Fruit fly (Drosophila melanogaster) whole organism, embryonic: ENCODE results near the gene CG7715.

Experiments
- B-H2 ChIP-seq: fragments of 200-800 bp; sonication (Bioruptor generic); optimal IDR thresholded peaks from 2 replicates; lab custom pipeline; 2018; ENCODE audit warnings: missing biosample characterization, mild to moderate bottlenecking, missing genetic modification characterization
- CG10274 ChIP-seq: fragments of 200-800 bp; sonication (Bioruptor generic); optimal IDR thresholded peaks from 3 replicates; lab custom pipeline; 2017; ENCODE audit warnings: missing biosample characterization, mild to moderate bottlenecking, missing genetic modification characterization
- CG11723 ChIP-seq: fragments of 200-800 bp; sonication (Bioruptor generic); optimal IDR thresholded peaks from 2 replicates; lab custom pipeline; 2017; ENCODE audit warnings: missing biosample characterization, mild to moderate bottlenecking, missing genetic modification characterization
- CG12299 ChIP-seq: fragments of 200-800 bp; sonication (Bioruptor generic); optimal IDR thresholded peaks from 2 replicates; lab custom pipeline; 2018; ENCODE audit warnings: missing biosample characterization, mild to moderate bottlenecking, missing genetic modification characterization
- CG13287 ChIP-seq: fragments of 200-800 bp; sonication (Bioruptor generic); IDR thresholded peaks from 2 replicates; pipeline ENCODE4 v1.3.6; 2022; ENCODE audit warnings: missing biosample characterization, missing genetic modification characterization; ENCODE audit not compliant: partially characterized antibody
- CG15011 ChIP-seq: fragments of 200-800 bp; sonication (Bioruptor generic); optimal IDR thresholded peaks from 3 replicates; lab custom pipeline; 2018; ENCODE audit warnings: missing biosample characterization, mild to moderate bottlenecking, missing genetic modification characterization
- CG17829 ChIP-seq: fragments of 200-800 bp; optimal IDR thresholded peaks from 2 replicates; lab custom pipeline; 2019; ENCODE audit warnings: missing biosample characterization, mild to moderate bottlenecking, missing genetic modification characterization, moderate library complexity
- CG17912 ChIP-seq: fragments of 200-800 bp; sonication (Bioruptor generic); optimal IDR thresholded peaks from 2 replicates; lab custom pipeline; 2018; ENCODE audit warnings: missing biosample characterization, mild to moderate bottlenecking, missing genetic modification characterization
- CG18011 ChIP-seq: fragments of 200-800 bp; sonication (Bioruptor generic); optimal IDR thresholded peaks from 2 replicates; lab custom pipeline; 2017; ENCODE audit warnings: missing biosample characterization, missing genetic modification characterization, mild to moderate bottlenecking, moderate library complexity, missing genotype
- CG18262 ChIP-seq: fragments of 200-800 bp; optimal IDR thresholded peaks from 3 replicates; lab custom pipeline; 2019; ENCODE audit warnings: missing biosample characterization, mild to moderate bottlenecking, missing genetic modification characterization, moderate library complexity
- CG2712 ChIP-seq: fragments of 200-800 bp; optimal IDR thresholded peaks from 3 replicates; lab custom pipeline; 2019; ENCODE audit warnings: missing biosample characterization, mild to moderate bottlenecking, missing genetic modification characterization, moderate library complexity
- CG31388 ChIP-seq: fragments of 200-800 bp; sonication (Bioruptor generic); optimal IDR thresholded peaks from 2 replicates; lab custom pipeline; 2016; ENCODE audit warnings: missing biosample characterization, missing genetic modification characterization
- CG34224 ChIP-seq: fragments of 200-800 bp; sonication (Bioruptor generic); IDR thresholded peaks from 3 replicates; pipeline ENCODE4 v1.3.6; 2022; ENCODE audit warnings: missing biosample characterization, missing genetic modification characterization; ENCODE audit not compliant: partially characterized antibody
- CG3995 ChIP-seq: fragments of 200-800 bp; sonication (Bioruptor generic); optimal IDR thresholded peaks from 3 replicates; lab custom pipeline; 2016; ENCODE audit warnings: missing biosample characterization, missing genetic modification characterization
- CG6854 ChIP-seq: fragments of 200-800 bp; sonication (Bioruptor generic); optimal IDR thresholded peaks from 3 replicates; lab custom pipeline; 2017; ENCODE audit warnings: missing biosample characterization, mild to moderate bottlenecking, missing genetic modification characterization
- CG7271 ChIP-seq: fragments of 200-800 bp; sonication (Bioruptor generic); optimal IDR thresholded peaks from 2 replicates; lab custom pipeline; 2018; ENCODE audit warnings: missing biosample characterization, mild to moderate bottlenecking, missing genetic modification characterization, moderate library complexity
- CG7786 ChIP-seq: fragments of 200-800 bp; sonication (Bioruptor generic); optimal IDR thresholded peaks from 2 replicates; lab custom pipeline; 2016; ENCODE audit warnings: missing biosample characterization, missing genetic modification characterization
- CG9437 ChIP-seq: fragments of 200-800 bp; sonication (Bioruptor generic); optimal IDR thresholded peaks from 2 replicates; lab custom pipeline; 2018; ENCODE audit warnings: missing biosample characterization, mild to moderate bottlenecking, missing genetic modification characterization
- Dad ChIP-seq: fragments of 200-800 bp; sonication (Bioruptor generic); optimal IDR thresholded peaks from 3 replicates; lab custom pipeline; 2016; ENCODE audit warnings: missing biosample characterization, missing genetic modification characterization
- Drgx ChIP-seq: fragments of 200-800 bp; sonication (Bioruptor generic); IDR thresholded peaks from 2 replicates; pipeline ENCODE4 v1.3.6; 2022; ENCODE audit warnings: missing biosample characterization, missing genetic modification characterization
- GATAe ChIP-seq: fragments of 200-800 bp; sonication (Bioruptor generic); conservative IDR thresholded peaks from 2 replicates; pipeline ENCODE4 v1.3.6; 2022; ENCODE audit warnings: missing biosample characterization, missing genetic modification characterization
- HLH54F ChIP-seq: fragments of 200-800 bp; sonication (Bioruptor generic); optimal IDR thresholded peaks from 3 replicates; lab custom pipeline; 2016; ENCODE audit warnings: missing biosample characterization, missing genetic modification characterization
- Hey ChIP-seq: fragments of 200-800 bp; sonication (Bioruptor generic); optimal IDR thresholded peaks from 3 replicates; lab custom pipeline; 2018; ENCODE audit warnings: missing biosample characterization, mild to moderate bottlenecking, missing genetic modification characterization
- HmgD ChIP-seq: fragments of 200-800 bp; sonication (Bioruptor generic); optimal IDR thresholded peaks from 3 replicates; lab custom pipeline; 2016; ENCODE audit warnings: missing biosample characterization, missing genetic modification characterization
- Myb ChIP-seq: fragments of 200-800 bp; sonication (Bioruptor generic); optimal IDR thresholded peaks from 2 replicates; lab custom pipeline; 2016; ENCODE audit warnings: missing biosample characterization, missing genetic modification characterization
- Oaz ChIP-seq: fragments of 200-800 bp; sonication (Bioruptor generic); IDR thresholded peaks from 2 replicates; pipeline ENCODE4 v1.3.6; 2022; ENCODE audit warnings: missing biosample characterization, missing genetic modification characterization
- Oli ChIP-seq: fragments of 200-800 bp; sonication (Bioruptor generic); optimal IDR thresholded peaks from 2 replicates; lab custom pipeline; 2018; ENCODE audit warnings: missing biosample characterization, mild to moderate bottlenecking, missing genetic modification characterization, moderate library complexity
- abd-A ChIP-seq: fragments of 200-800 bp; sonication (Bioruptor generic); optimal IDR thresholded peaks from 3 replicates; lab custom pipeline; 2019; ENCODE audit warnings: missing biosample characterization, mild to moderate bottlenecking, missing genetic modification characterization, moderate library complexity
- ac ChIP-seq: fragments of 200-800 bp; sonication (Bioruptor generic); optimal IDR thresholded peaks from 3 replicates; lab custom pipeline; 2017; ENCODE audit warnings: missing biosample characterization, mild to moderate bottlenecking, missing genetic modification characterization
- al ChIP-seq: fragments of 200-800 bp; sonication (Bioruptor generic); IDR thresholded peaks from 2 replicates; pipeline ENCODE4 v1.3.6; 2022; ENCODE audit warnings: missing biosample characterization, missing genetic modification characterization
- ara ChIP-seq: fragments of 200-800 bp; sonication (Bioruptor generic); IDR thresholded peaks from 2 replicates; pipeline ENCODE4 v1.3.6; 2022; ENCODE audit warnings: missing biosample characterization, missing genetic modification characterization
- cato ChIP-seq: fragments of 200-800 bp; sonication (Bioruptor generic); optimal IDR thresholded peaks from 2 replicates; lab custom pipeline; 2016; ENCODE audit warnings: missing biosample characterization, missing genetic modification characterization, borderline replicate concordance
- chm ChIP-seq: fragments of 200-800 bp; sonication (Bioruptor generic); IDR thresholded peaks from 2 replicates; pipeline ENCODE4 v1.3.6; 2022; ENCODE audit warnings: missing biosample characterization, missing genetic modification characterization
- crc ChIP-seq: fragments of 200-800 bp; sonication (Bioruptor generic); optimal IDR thresholded peaks from 2 replicates; lab custom pipeline; 2016; ENCODE audit warnings: missing biosample characterization, missing genetic modification characterization
- crol ChIP-seq: fragments of 200-800 bp; sonication (Bioruptor generic); IDR thresholded peaks from 2 replicates; pipeline ENCODE4 v1.3.6; 2022; ENCODE audit warnings: missing biosample characterization, missing genetic modification characterization
- dmrt11E ChIP-seq: fragments of 200-800 bp; sonication (Bioruptor generic); optimal IDR thresholded peaks from 3 replicates; lab custom pipeline; 2018; ENCODE audit warnings: missing biosample characterization, mild to moderate bottlenecking, missing genetic modification characterization, moderate library complexity
- en ChIP-seq: fragments of 200-800 bp; sonication (Bioruptor generic); optimal IDR thresholded peaks from 2 replicates; lab custom pipeline; 2016; ENCODE audit warnings: missing biosample characterization, missing genetic modification characterization
- eyg ChIP-seq: fragments of 200-800 bp; sonication (Bioruptor generic); optimal IDR thresholded peaks from 3 replicates; lab custom pipeline; 2016; ENCODE audit warnings: missing biosample characterization, missing genetic modification characterization
- gcm ChIP-seq: fragments of 200-800 bp; sonication (Bioruptor generic); optimal IDR thresholded peaks from 2 replicates; lab custom pipeline; 2019; ENCODE audit warnings: missing biosample characterization, mild to moderate bottlenecking, missing genetic modification characterization, moderate library complexity
- gt ChIP-seq: fragments of 200-800 bp; sonication (Bioruptor generic); IDR thresholded peaks from 2 replicates; pipeline ENCODE4 v1.3.6; 2022; ENCODE audit warnings: missing biosample characterization, missing genetic modification characterization
- h ChIP-seq: fragments of >200 bp; optimal IDR thresholded peaks from 2 replicates; lab custom pipeline; 2017
- kah ChIP-seq: fragments of 200-800 bp; sonication (Bioruptor generic); optimal IDR thresholded peaks from 2 replicates; lab custom pipeline; 2018; ENCODE audit warnings: missing biosample characterization, mild to moderate bottlenecking, missing genetic modification characterization
- kay ChIP-seq: fragments of 200-800 bp; sonication (Bioruptor generic); optimal IDR thresholded peaks from 2 replicates; lab custom pipeline; 2016; ENCODE audit warnings: missing biosample characterization, missing genetic modification characterization
- lmd ChIP-seq: fragments of 200-800 bp; sonication (Bioruptor generic); IDR thresholded peaks from 2 replicates; pipeline ENCODE4 v1.3.6; 2022; ENCODE audit warnings: missing biosample characterization, missing genetic modification characterization
- odd ChIP-seq: fragments of 200-800 bp; sonication (Bioruptor generic); optimal IDR thresholded peaks from 2 replicates; lab custom pipeline; 2017; ENCODE audit warnings: missing biosample characterization, mild to moderate bottlenecking, missing genetic modification characterization
- onecut ChIP-seq: fragments of 200-800 bp; sonication (Bioruptor generic); IDR thresholded peaks from 2 replicates; pipeline ENCODE4 v1.3.6; 2022; ENCODE audit warnings: missing biosample characterization, missing genetic modification characterization
- pb ChIP-seq: fragments of 200-800 bp; sonication (Bioruptor generic); optimal IDR thresholded peaks from 3 replicates; lab custom pipeline; 2016; ENCODE audit warnings: missing biosample characterization, missing genetic modification characterization
- slp2 ChIP-seq: fragments of 200-800 bp; sonication (Bioruptor generic); optimal IDR thresholded peaks from 2 replicates; lab custom pipeline; 2016; ENCODE audit warnings: missing biosample characterization, missing genetic modification characterization
- sr ChIP-seq: fragments of 200-800 bp; sonication (Bioruptor generic); IDR thresholded peaks from 3 replicates; pipeline ENCODE4 v1.3.6; 2022; ENCODE audit warnings: missing biosample characterization, missing genetic modification characterization
- tgo ChIP-seq: fragments of 200-800 bp; sonication (Bioruptor generic); IDR thresholded peaks from 3 replicates; pipeline ENCODE4 v1.3.6; 2022; ENCODE audit warnings: missing biosample characterization, missing genetic modification characterization
- tll ChIP-seq, 2 experiments: fragments of 200-800 bp in 1 of 2; fragments of >200 bp in 1 of 2; sonication (Bioruptor generic) in 1 of 2; optimal IDR thresholded peaks; 2 replicates each; lab custom pipeline; 2017 to 2019; ENCODE audit warnings: missing biosample characterization in 2 of 2, missing genetic modification characterization in 2 of 2, mild to moderate bottlenecking in 1 of 2, moderate library complexity in 1 of 2
- tna ChIP-seq: fragments of 200-800 bp; sonication (Bioruptor generic); IDR thresholded peaks from 2 replicates; pipeline ENCODE4 v1.3.6; 2022; ENCODE audit warnings: missing biosample characterization, missing genetic modification characterization; ENCODE audit not compliant: partially characterized antibody
- wor ChIP-seq: fragments of 200-800 bp; sonication (Bioruptor generic); IDR thresholded peaks from 2 replicates; pipeline ENCODE4 v1.3.6; 2022; ENCODE audit warnings: missing biosample characterization, missing genetic modification characterization

CG7715 gene

dm6 chr3R:18741844-18742187, 13.5 kb upstream of the CG7715 start (continued):
- no peak for TF ChIP-seq wor (GFP tag; lab: Robert Waterston, UW)
- TF ChIP-seq eyg (GFP tag; lab: Kevin White, UChicago) = no peak
- TF ChIP-seq CG15011 (GFP tag; lab: Kevin White, UChicago) = no peak
- no peak for TF ChIP-seq HmgD
- no peak for TF ChIP-seq pb (GFP tag; lab: Kevin White, UChicago)
- no peak for TF ChIP-seq CG18011 (GFP tag; lab: Kevin White, UChicago)
- TF ChIP-seq tgo (GFP tag; lab: Robert Waterston, UW) = no peak
- no peak for TF ChIP-seq CG17829 (tag; lab: Kevin White, UChicago)
- TF ChIP-seq ac (GFP tag; lab: Kevin White, UChicago) = no peak
- no peak for TF ChIP-seq CG2712 (tag; lab: Kevin White, UChicago)
- TF ChIP-seq kah = no peak
- peak; percentile 44 for TF ChIP-seq CG7786 (GFP tag; lab: Kevin White, UChicago)
- no peak for TF ChIP-seq ara
- TF ChIP-seq crol = peak; percentile 64; the same call in 1 of the 2 replicates
- TF ChIP-seq CG34224 (GFP tag; lab: Robert Waterston, UW) = no peak
- TF ChIP-seq HLH54F (GFP tag; lab: Kevin White, UChicago) = no peak
- TF ChIP-seq CG12299 (tag; lab: Kevin White, UChicago) = no peak
- TF ChIP-seq Dad (GFP tag; lab: Kevin White, UChicago) = no peak
- TF ChIP-seq cato (GFP tag; lab: Kevin White, UChicago) = no peak
- no peak for TF ChIP-seq onecut (GFP tag; lab: Robert Waterston, UW)
- TF ChIP-seq CG3995 (GFP tag; lab: Kevin White, UChicago) = no peak
- no peak for TF ChIP-seq en (GFP tag; lab: Kevin White, UChicago)
- TF ChIP-seq crc (GFP tag; lab: Kevin White, UChicago) = no peak
- TF ChIP-seq slp2 (GFP tag; lab: Kevin White, UChicago) = no peak
- no peak for TF ChIP-seq CG31388
- TF ChIP-seq CG11723 (GFP tag; lab: Kevin White, UChicago) = no peak
- TF ChIP-seq Oli = no peak
- TF ChIP-seq lmd (GFP tag; lab: Robert Waterston, UW) = no peak
- no peak for TF ChIP-seq gcm (GFP tag; lab: Kevin White, UChicago)
- no peak for TF ChIP-seq chm (GFP tag; lab: Robert Waterston, UW)
- TF ChIP-seq CG6854 (GFP tag; lab: Kevin White, UChicago) = no peak
- no peak for TF ChIP-seq Drgx
- no peak for TF ChIP-seq gt
- peak; percentile 42 for TF ChIP-seq CG18262 (tag; lab: Kevin White, UChicago)
- no peak for TF ChIP-seq CG9437 (GFP tag; lab: Kevin White, UChicago)
- no peak for TF ChIP-seq al (GFP tag; lab: Robert Waterston, UW)
- no peak for TF ChIP-seq abd-A
- TF ChIP-seq dmrt11E = no peak
- no peak for TF ChIP-seq CG7271 (tag; lab: Kevin White, UChicago)
- peak; percentile 33 for TF ChIP-seq Hey (tag; lab: Kevin White, UChicago)
- TF ChIP-seq CG17912 (GFP tag; lab: Kevin White, UChicago) = no peak
- no peak for TF ChIP-seq sr
- no peak for TF ChIP-seq Oaz
- TF ChIP-seq B-H2 (GFP tag; lab: Kevin White, UChicago) = no peak
- TF ChIP-seq CG10274 (GFP tag; lab: Kevin White, UChicago) = no peak
- peak; percentile 18 for TF ChIP-seq kay (GFP tag; lab: Kevin White, UChicago)
- TF ChIP-seq Myb (GFP tag; lab: Kevin White, UChicago) = no peak
- TF ChIP-seq tna (GFP tag; lab: Robert Waterston, UW) = no peak
- TF ChIP-seq h (lab: Kevin White, UChicago) = no peak
- TF ChIP-seq tll (GFP tag; optimal IDR thresholded peaks at IDR 0.05; lab: Kevin White, UChicago) = no peak
- TF ChIP-seq odd (GFP tag; lab: Kevin White, UChicago) = no peak
- TF ChIP-seq CG13287 = no peak
- TF ChIP-seq GATAe (GFP tag; lab: Robert Waterston, UW) = 0 out of 2 replicates have a peak, but pooled peaks have one; percentile 7
